Fruit fly (Drosophila melanogaster) whole organism, embryonic: ENCODE data around the gene mib2.

Experiments
- Ada2b ChIP-seq: fragments of 200-800 bp; sonication (Bioruptor generic); IDR thresholded peaks from 2 replicates; pipeline ENCODE4 v1.3.6; 2022; ENCODE audit warnings: missing biosample characterization, missing genetic modification characterization
- Asciz ChIP-seq: fragments of 200-800 bp; sonication (Bioruptor generic); optimal IDR thresholded peaks from 2 replicates; lab custom pipeline; 2017; ENCODE audit warnings: missing biosample characterization, mild to moderate bottlenecking, missing genetic modification characterization, missing genetic modification reagents
- BtbVII ChIP-seq: fragments of 200-800 bp; sonication (Bioruptor generic); optimal IDR thresholded peaks from 3 replicates; lab custom pipeline; 2017; ENCODE audit warnings: missing biosample characterization, mild to moderate bottlenecking, missing genetic modification characterization
- CG10209 ChIP-seq: fragments of 200-800 bp; sonication (Bioruptor generic); optimal IDR thresholded peaks from 3 replicates; lab custom pipeline; 2017; ENCODE audit warnings: missing biosample characterization, mild to moderate bottlenecking, missing genetic modification characterization, missing genetic modification reagents
- CG11560 ChIP-seq: fragments of 200-800 bp; sonication (Bioruptor generic); IDR thresholded peaks from 3 replicates; pipeline ENCODE4 v1.3.6; 2022; ENCODE audit warnings: missing biosample characterization, missing genetic modification characterization
- CG11695 ChIP-seq: fragments of 200-800 bp; sonication (Bioruptor generic); IDR thresholded peaks from 3 replicates; pipeline ENCODE4 v1.3.6; 2022; ENCODE audit warnings: missing biosample characterization, missing genetic modification characterization
- CG12299 ChIP-seq: fragments of 200-800 bp; sonication (Bioruptor generic); optimal IDR thresholded peaks from 2 replicates; lab custom pipeline; 2018; ENCODE audit warnings: missing biosample characterization, mild to moderate bottlenecking, missing genetic modification characterization
- CG13894 ChIP-seq: fragments of 200-800 bp; sonication (Bioruptor generic); optimal IDR thresholded peaks from 3 replicates; lab custom pipeline; 2018; ENCODE audit warnings: missing biosample characterization, mild to moderate bottlenecking, missing genetic modification characterization, moderate library complexity
- CG14014 ChIP-seq: fragments of 200-800 bp; sonication (Bioruptor generic); IDR thresholded peaks from 2 replicates; pipeline ENCODE4 v1.3.6; 2022; ENCODE audit warnings: missing biosample characterization, missing genetic modification characterization
- CG15269 ChIP-seq: fragments of 200-800 bp; sonication (Bioruptor generic); optimal IDR thresholded peaks from 2 replicates; lab custom pipeline; 2018; ENCODE audit warnings: missing biosample characterization, mild to moderate bottlenecking, missing genetic modification characterization, moderate library complexity
- CG15479 ChIP-seq: fragments of 200-800 bp; sonication (Bioruptor generic); optimal IDR thresholded peaks from 3 replicates; lab custom pipeline; 2019; ENCODE audit warnings: missing biosample characterization, mild to moderate bottlenecking, missing genetic modification characterization, moderate library complexity
- CG16779 ChIP-seq: fragments of 200-800 bp; sonication (Bioruptor generic); IDR thresholded peaks from 2 replicates; pipeline ENCODE4 v1.3.6; 2022; ENCODE audit warnings: missing biosample characterization, missing genetic modification characterization
- CG17359 ChIP-seq: fragments of 200-800 bp; sonication (Bioruptor generic); optimal IDR thresholded peaks from 3 replicates; lab custom pipeline; 2018; ENCODE audit warnings: missing biosample characterization, mild to moderate bottlenecking, missing genetic modification characterization, moderate library complexity
- CG18262 ChIP-seq: fragments of 200-800 bp; optimal IDR thresholded peaks from 3 replicates; lab custom pipeline; 2019; ENCODE audit warnings: missing biosample characterization, mild to moderate bottlenecking, missing genetic modification characterization, moderate library complexity
- CG2120 ChIP-seq: fragments of 200-800 bp; sonication (Bioruptor generic); optimal IDR thresholded peaks from 3 replicates; lab custom pipeline; 2016; ENCODE audit warnings: missing biosample characterization, missing genetic modification characterization
- CG30403 ChIP-seq: fragments of 200-800 bp; sonication (Bioruptor generic); optimal IDR thresholded peaks from 3 replicates; lab custom pipeline; 2016; ENCODE audit warnings: missing biosample characterization, missing genetic modification characterization
- CG30431 ChIP-seq: fragments of 200-800 bp; sonication (Bioruptor generic); optimal IDR thresholded peaks from 2 replicates; lab custom pipeline; 2017; ENCODE audit warnings: missing biosample characterization, missing genetic modification characterization
- CG31441 ChIP-seq: fragments of 200-800 bp; sonication (Bioruptor generic); IDR thresholded peaks from 2 replicates; pipeline ENCODE4 v1.3.6; 2022; ENCODE audit warnings: missing biosample characterization, missing genetic modification characterization
- CG3847 ChIP-seq: fragments of 200-800 bp; sonication (Bioruptor generic); IDR thresholded peaks from 2 replicates; pipeline ENCODE4 v1.3.6; 2022; ENCODE audit warnings: missing biosample characterization, missing genetic modification characterization
- CG4424 ChIP-seq: fragments of 200-800 bp; sonication (Bioruptor generic); optimal IDR thresholded peaks from 3 replicates; lab custom pipeline; 2016; ENCODE audit warnings: missing biosample characterization, missing genetic modification characterization
- CoRest ChIP-seq: fragments of 200-800 bp; sonication (Bioruptor generic); optimal IDR thresholded peaks from 3 replicates; lab custom pipeline; 2018; ENCODE audit warnings: missing biosample characterization, mild to moderate bottlenecking, missing genetic modification characterization, moderate library complexity
- Drgx ChIP-seq: fragments of 200-800 bp; sonication (Bioruptor generic); IDR thresholded peaks from 2 replicates; pipeline ENCODE4 v1.3.6; 2022; ENCODE audit warnings: missing biosample characterization, missing genetic modification characterization
- HHEX ChIP-seq: fragments of 200-800 bp; sonication (Bioruptor generic); optimal IDR thresholded peaks from 3 replicates; lab custom pipeline; 2017; ENCODE audit warnings: missing biosample characterization, mild to moderate bottlenecking, missing genetic modification characterization, missing genetic modification reagents
- Hmr ChIP-seq: fragments of 200-800 bp; sonication (Bioruptor generic); optimal IDR thresholded peaks from 3 replicates; lab custom pipeline; 2017; ENCODE audit warnings: mild to moderate bottlenecking, missing biosample characterization, missing genetic modification reagents, missing genetic modification characterization
- Hr3 ChIP-seq: fragments of 200-800 bp; sonication (Bioruptor generic); optimal IDR thresholded peaks from 3 replicates; lab custom pipeline; 2016; ENCODE audit warnings: missing biosample characterization, missing genetic modification characterization
- Nf-YB ChIP-seq: fragments of 200-800 bp; sonication (Bioruptor generic); optimal IDR thresholded peaks from 3 replicates; lab custom pipeline; 2019; ENCODE audit warnings: missing biosample characterization, mild to moderate bottlenecking, missing genetic modification characterization, moderate library complexity
- Nf-YC ChIP-seq: fragments of 200-800 bp; optimal IDR thresholded peaks from 3 replicates; lab custom pipeline; 2019; ENCODE audit warnings: missing biosample characterization, mild to moderate bottlenecking, missing genetic modification characterization, moderate library complexity
- Sry-δ ChIP-seq: fragments of 200-800 bp; sonication (Bioruptor generic); optimal IDR thresholded peaks from 2 replicates; lab custom pipeline; 2016; ENCODE audit warnings: missing biosample characterization, missing genetic modification characterization
- Ssrp ChIP-seq: fragments of 200-800 bp; sonication (Bioruptor generic); optimal IDR thresholded peaks from 2 replicates; lab custom pipeline; 2018; ENCODE audit warnings: missing biosample characterization, mild to moderate bottlenecking, missing genetic modification characterization, moderate library complexity
- Vsx1 ChIP-seq: fragments of 200-800 bp; sonication (Bioruptor generic); optimal IDR thresholded peaks from 2 replicates; lab custom pipeline; 2017; ENCODE audit warnings: missing biosample characterization, mild to moderate bottlenecking, missing genetic modification characterization, missing genetic modification reagents
- abd-A ChIP-seq: fragments of 200-800 bp; sonication (Bioruptor generic); optimal IDR thresholded peaks from 3 replicates; lab custom pipeline; 2019; ENCODE audit warnings: missing biosample characterization, mild to moderate bottlenecking, missing genetic modification characterization, moderate library complexity
- ase ChIP-seq: fragments of 200-800 bp; sonication (Bioruptor generic); IDR thresholded peaks from 3 replicates; pipeline ENCODE4 v1.3.6; 2022; ENCODE audit warnings: missing biosample characterization, missing genetic modification characterization
- bowl ChIP-seq: fragments of 200-800 bp; sonication (Bioruptor generic); IDR thresholded peaks from 2 replicates; pipeline ENCODE4 v1.3.6; 2022; ENCODE audit warnings: missing biosample characterization, missing genetic modification characterization
- chinmo ChIP-seq: fragments of 200-800 bp; sonication (Bioruptor generic); IDR thresholded peaks from 4 replicates; pipeline ENCODE4 v1.3.6; 2022; ENCODE audit warnings: missing biosample characterization, missing genetic modification characterization; ENCODE audit not compliant: partially characterized antibody
- dmrt99B ChIP-seq: fragments of 200-800 bp; sonication (Bioruptor generic); optimal IDR thresholded peaks from 2 replicates; lab custom pipeline; 2018; ENCODE audit warnings: missing biosample characterization, mild to moderate bottlenecking, missing genetic modification characterization, moderate library complexity
- exex ChIP-seq: fragments of 200-800 bp; sonication (Bioruptor generic); optimal IDR thresholded peaks from 4 replicates; lab custom pipeline; 2018; ENCODE audit warnings: missing biosample characterization, mild to moderate bottlenecking, missing genetic modification characterization, moderate library complexity
- fd96Cb ChIP-seq: fragments of 200-800 bp; sonication (Bioruptor generic); optimal IDR thresholded peaks from 2 replicates; lab custom pipeline; 2018; ENCODE audit warnings: missing biosample characterization, mild to moderate bottlenecking, missing genetic modification characterization, moderate library complexity
- lab ChIP-seq: fragments of 200-800 bp; sonication (Bioruptor generic); optimal IDR thresholded peaks from 3 replicates; lab custom pipeline; 2017; ENCODE audit warnings: missing biosample characterization, missing genetic modification characterization, mild to moderate bottlenecking, moderate library complexity, missing genetic modification reagents
- luna ChIP-seq: fragments of 200-800 bp; sonication (Bioruptor generic); optimal IDR thresholded peaks from 2 replicates; lab custom pipeline; 2016; ENCODE audit warnings: missing biosample characterization, missing genetic modification characterization
- mam ChIP-seq: fragments of 200-800 bp; sonication (Bioruptor generic); optimal IDR thresholded peaks from 3 replicates; lab custom pipeline; 2016; ENCODE audit warnings: missing biosample characterization, missing genetic modification characterization
- mirr ChIP-seq: fragments of 200-800 bp; sonication (Bioruptor generic); optimal IDR thresholded peaks from 3 replicates; lab custom pipeline; 2018; ENCODE audit warnings: missing biosample characterization, mild to moderate bottlenecking, missing genetic modification characterization
- odd ChIP-seq: fragments of 200-800 bp; sonication (Bioruptor generic); optimal IDR thresholded peaks from 2 replicates; lab custom pipeline; 2017; ENCODE audit warnings: missing biosample characterization, mild to moderate bottlenecking, missing genetic modification characterization
- rib ChIP-seq: fragments of 200-800 bp; sonication (Bioruptor generic); IDR thresholded peaks from 2 replicates; pipeline ENCODE4 v1.3.6; 2022; ENCODE audit warnings: missing biosample characterization, missing genetic modification characterization
- row ChIP-seq: fragments of 200-800 bp; sonication (Bioruptor generic); IDR thresholded peaks from 3 replicates; pipeline ENCODE4 v1.3.6; 2022; ENCODE audit warnings: missing biosample characterization, missing genetic modification characterization
- slou ChIP-seq: fragments of 200-800 bp; sonication (Bioruptor generic); optimal IDR thresholded peaks from 3 replicates; lab custom pipeline; 2016; ENCODE audit warnings: missing biosample characterization, missing genetic modification characterization
- tup ChIP-seq: fragments of 200-800 bp; sonication (Bioruptor generic); optimal IDR thresholded peaks from 2 replicates; lab custom pipeline; 2016; ENCODE audit warnings: missing biosample characterization, mild to moderate bottlenecking, missing genetic modification characterization, moderate library complexity
- vvl ChIP-seq: fragments of 200-800 bp; sonication (Bioruptor generic); IDR thresholded peaks from 2 replicates; pipeline ENCODE4 v1.3.6; 2022; ENCODE audit warnings: missing biosample characterization, missing genetic modification characterization
- zen ChIP-seq: fragments of 200-800 bp; sonication (Bioruptor generic); optimal IDR thresholded peaks from 3 replicates; lab custom pipeline; 2018; ENCODE audit warnings: missing biosample characterization, mild to moderate bottlenecking, missing genetic modification characterization, moderate library complexity

mib2 gene

dm6 chr2L:19002468-19002867, 31.8 kb upstream of the mib2 start:
- peak; percentile 66 for TF ChIP-seq exex
- TF ChIP-seq abd-A (tag; lab: Kevin White, UChicago), result no peak
- TF ChIP-seq mirr (GFP tag; lab: Kevin White, UChicago), result peak; percentile 62

DNA sequence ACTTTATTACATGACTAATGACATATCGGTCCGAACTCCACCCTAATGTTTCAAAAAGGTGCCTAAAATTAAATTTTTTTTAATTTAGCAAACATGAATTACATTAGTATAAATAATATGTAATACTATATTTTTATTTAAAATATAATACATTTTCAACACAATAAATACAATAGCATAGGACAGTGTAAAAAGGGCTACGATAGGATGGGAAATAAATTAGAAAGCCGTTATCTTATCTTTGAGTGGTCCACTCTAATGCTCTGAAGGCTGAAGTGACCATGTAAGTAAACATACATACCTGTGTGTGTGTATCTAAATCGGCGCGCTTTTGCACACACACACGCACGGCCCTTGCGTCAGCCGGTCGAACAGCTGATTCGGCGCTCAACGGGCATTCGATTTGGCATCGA, 31.3 kb upstream of the mib2 start, which contains the start of gene CG31793:
Gene CG31793 (plus strand): TSS at position 409 of the 413 bp plus-strand sequence.
- TF ChIP-seq HHEX (GFP tag; lab: Kevin White, UChicago) (peak; percentile 26), CG11695 (GFP tag; lab: Robert Waterston, UW) (peak; percentile 68; the same call in 2 of the 3 replicates), chinmo (GFP tag; lab: Robert Waterston, UW) (peak; percentile 65; the same call in 2 of the 4 replicates), Nf-YB (peak; percentile 19), CG4424 (GFP tag; lab: Kevin White, UChicago) (peak; percentile 23), CG16779 (GFP tag; lab: Robert Waterston, UW) (peak; percentile 3; the same call in 1 of the 2 replicates), Drgx (GFP tag; lab: Robert Waterston, UW) (peak; percentile 73), zen (tag; lab: Kevin White, UChicago) (peak; percentile 4), mam (GFP tag; lab: Kevin White, UChicago) (no peak), CG30403 (GFP tag; lab: Kevin White, UChicago) (peak; percentile 50), CG17359 (tag; lab: Kevin White, UChicago) (peak; percentile 52), CG13894 (tag; lab: Kevin White, UChicago) (peak; percentile 72), CG14014 (GFP tag; lab: Robert Waterston, UW) (peak; percentile 56; the same call in 1 of the 2 replicates), Hr3 (GFP tag; lab: Kevin White, UChicago) (peak; percentile 24), Sry-δ (GFP tag; lab: Kevin White, UChicago) (no peak), CG15269 (tag; lab: Kevin White, UChicago) (peak; percentile 76), CG11560 (tag; lab: Robert Waterston, UW) (no peak), Hmr (GFP tag; lab: Kevin White, UChicago) (peak; percentile 72), Ssrp (tag; lab: Kevin White, UChicago) (no peak), CG10209 (GFP tag; lab: Kevin White, UChicago) (peak; percentile 53), rib (peak; percentile 49; the same call in 1 of the 2 replicates), tup (GFP tag; lab: Kevin White, UChicago) (no peak), lab (GFP tag; lab: Kevin White, UChicago) (peak; percentile 73), dmrt99B (tag; lab: Kevin White, UChicago) (peak; percentile 58), bowl (no peak), luna (GFP tag; lab: Kevin White, UChicago) (no peak), CG31441 (GFP tag; lab: Robert Waterston, UW) (peak; percentile 68), BtbVII (GFP tag; lab: Kevin White, UChicago) (peak; percentile 65), Asciz (peak; percentile 39), CG12299 (peak; percentile 29), slou (GFP tag; lab: Kevin White, UChicago) (no peak), Nf-YC (tag; lab: Kevin White, UChicago) (peak; percentile 53), CG18262 (tag; lab: Kevin White, UChicago) (peak; percentile 57), CG2120 (GFP tag; lab: Kevin White, UChicago) (peak; percentile 33), fd96Cb (peak; percentile 26), Vsx1 (peak; percentile 4), CG15479 (GFP tag; lab: Kevin White, UChicago) (peak; percentile 69), Ada2b (GFP tag; lab: Robert Waterston, UW) (peak; percentile 58; the same call in 1 of the 2 replicates), odd (GFP tag; lab: Kevin White, UChicago) (peak; percentile 46), CoRest (tag; lab: Kevin White, UChicago) (peak; percentile 65), vvl (GFP tag; lab: Robert Waterston, UW) (peak; percentile 49), ase (GFP tag; lab: Robert Waterston, UW) (0 out of 3 replicates have a peak, but pooled peaks have one; percentile 20), CG3847 (GFP tag; lab: Robert Waterston, UW) (0 out of 2 replicates have a peak, but pooled peaks have one; percentile 12), CG30431 (GFP tag; lab: Kevin White, UChicago) (no peak), row (GFP tag; lab: Robert Waterston, UW) (peak; percentile 67)
